Worm (Caenorhabditis elegans) whole organism, L1 larva: ENCODE data around the gene pros-1.

ENCODE experiments used
- aly-2 ChIP-seq: fragments of 150-350 bp; optimal IDR thresholded peaks from 2 replicates; lab custom pipeline; 2014; ENCODE audit warnings: missing biosample characterization, missing genetic modification characterization
- nhr-19 ChIP-seq: fragments of 200-800 bp; sonication (Bioruptor generic); conservative IDR thresholded peaks from 2 replicates; pipeline ENCODE4 v1.3.6; 2022; ENCODE audit warnings: missing genetic modification characterization, missing compliant biosample characterization
- skn-1 ChIP-seq: fragments of 150-350 bp; optimal IDR thresholded peaks from 2 replicates; lab custom pipeline; 2014; ENCODE audit warnings: missing biosample characterization, missing genetic modification characterization

- TF ChIP-seq aly-2 (tag; lab: Kevin White, UChicago) (no peak), nhr-19 (GFP tag; lab: Robert Waterston, UW) (no peak), skn-1 (tag; lab: Kevin White, UChicago) (no peak)
These were observed 44.3 kb downstream of the pros-1 start for ce11 chrIII:8111347-8111746.
